Worm (Caenorhabditis elegans): Measurements from ENCODE around the gene srbc-5.

- TF ChIP-seq nhr-179 (tag; optimal IDR thresholded peaks at IDR 0.05) (no peak), F23B12.7 (tag; optimal IDR thresholded peaks at IDR 0.05; ENCODE audit: insufficient read depth) (no peak), B0336.3 (GFP tag; IDR thresholded peaks at IDR 0.05) (no peak), bed-2 (GFP tag; IDR thresholded peaks at IDR 0.05) (no peak), attf-3 (GFP tag; conservative IDR thresholded peaks at IDR 0.05) (no peak), unc-130 (GFP tag; optimal IDR thresholded peaks at IDR 0.05) (no peak), C06A6.2 (GFP tag; conservative IDR thresholded peaks at IDR 0.05) (no peak), unc-62 (GFP tag; optimal IDR thresholded peaks at IDR 0.05) (no peak), aptf-2 (GFP tag; conservative IDR thresholded peaks at IDR 0.05) (no peak), zfh-2 (GFP tag; conservative IDR thresholded peaks at IDR 0.05) (no peak)
Observed at ce11 chrV:3241175-3241574, 19.0 kb upstream of the srbc-5 start, which contains the start of gene srj-11.
